Fruit fly (Drosophila melanogaster) whole organism, adult: ENCODE data around the gene CG12182.

Experiments used
- CG11617 ChIP-seq: fragments of 200-800 bp; sonication (Bioruptor generic); optimal IDR thresholded peaks from 2 replicates; lab custom pipeline; 2017; ENCODE audit warnings: mild to moderate bottlenecking, missing biosample characterization, missing genetic modification reagents, missing genetic modification characterization
- CG14711 ChIP-seq: fragments of 200-800 bp; sonication (Bioruptor generic); optimal IDR thresholded peaks from 2 replicates; lab custom pipeline; 2018; ENCODE audit warnings: missing biosample characterization, mild to moderate bottlenecking, missing genetic modification characterization, moderate library complexity
- CG1620 ChIP-seq: fragments of 200-800 bp; sonication (Bioruptor generic); optimal IDR thresholded peaks from 2 replicates; lab custom pipeline; 2016; ENCODE audit warnings: missing biosample characterization, missing genetic modification characterization
- CG33017 ChIP-seq: fragments of 200-800 bp; sonication (Bioruptor generic); optimal IDR thresholded peaks from 2 replicates; lab custom pipeline; 2018; ENCODE audit warnings: missing biosample characterization, mild to moderate bottlenecking, missing genetic modification characterization, moderate library complexity
- CG5204 ChIP-seq: fragments of 200-800 bp; sonication (Bioruptor generic); optimal IDR thresholded peaks from 2 replicates; lab custom pipeline; 2016; ENCODE audit warnings: missing biosample characterization, missing genetic modification characterization
- CG7045 ChIP-seq: fragments of 200-800 bp; sonication (Bioruptor generic); optimal IDR thresholded peaks from 2 replicates; lab custom pipeline; 2017; ENCODE audit warnings: missing biosample characterization, mild to moderate bottlenecking, missing genetic modification characterization
- CG7101 ChIP-seq: fragments of 200-800 bp; sonication (Bioruptor generic); optimal IDR thresholded peaks from 2 replicates; lab custom pipeline; 2018; ENCODE audit warnings: missing biosample characterization, mild to moderate bottlenecking, missing genetic modification characterization, moderate library complexity
- Clk ChIP-seq: fragments of 200-800 bp; sonication (Bioruptor generic); optimal IDR thresholded peaks from 2 replicates; lab custom pipeline; 2017; ENCODE audit warnings: missing biosample characterization, missing genetic modification characterization
- Crg-1 ChIP-seq: fragments of 200-800 bp; sonication (Bioruptor generic); optimal IDR thresholded peaks from 2 replicates; lab custom pipeline; 2016; ENCODE audit warnings: missing biosample characterization, missing genetic modification characterization
- Hr96 ChIP-seq: fragments of 200-800 bp; sonication (Bioruptor generic); optimal IDR thresholded peaks from 2 replicates; lab custom pipeline; 2016; ENCODE audit warnings: missing biosample characterization, missing genetic modification characterization
- Mnt ChIP-seq: fragments of 200-800 bp; sonication (Bioruptor generic); optimal IDR thresholded peaks from 2 replicates; lab custom pipeline; 2016; ENCODE audit warnings: missing biosample characterization, mild to moderate bottlenecking, missing genetic modification characterization
- bab1 ChIP-seq: fragments of 200-800 bp; sonication (Bioruptor generic); optimal IDR thresholded peaks from 3 replicates; lab custom pipeline; 2019; ENCODE audit warnings: missing biosample characterization, mild to moderate bottlenecking, missing genetic modification characterization, moderate library complexity
- cic ChIP-seq: fragments of 200-800 bp; sonication (Bioruptor generic); optimal IDR thresholded peaks from 2 replicates; lab custom pipeline; 2017; ENCODE audit warnings: missing biosample characterization, mild to moderate bottlenecking, missing genetic modification characterization, moderate library complexity
- cnc ChIP-seq, 2 experiments: fragments of >200 bp; optimal IDR thresholded peaks; 2 replicates each; lab custom pipeline; 2017
- ovo ChIP-seq: fragments of 200-800 bp; sonication (Bioruptor generic); optimal IDR thresholded peaks from 2 replicates; lab custom pipeline; 2016; ENCODE audit warnings: missing biosample characterization, missing genetic modification characterization
- pad ChIP-seq: fragments of 200-800 bp; sonication (Bioruptor generic); optimal IDR thresholded peaks from 3 replicates; lab custom pipeline; 2017; ENCODE audit warnings: missing biosample characterization, missing genetic modification characterization, mild to moderate bottlenecking, moderate library complexity, missing genetic modification reagents
- tj ChIP-seq: fragments of 200-800 bp; sonication (Bioruptor generic); optimal IDR thresholded peaks from 3 replicates; lab custom pipeline; 2017; ENCODE audit warnings: missing biosample characterization, mild to moderate bottlenecking, missing genetic modification characterization, moderate library complexity
- toe ChIP-seq: fragments of 200-800 bp; sonication (Bioruptor generic); optimal IDR thresholded peaks from 2 replicates; lab custom pipeline; 2016; ENCODE audit warnings: missing biosample characterization, missing genetic modification characterization

CG12182 gene

dm6 chr3L:2548932-2549331, 50.4 kb downstream of the CG12182 start:
- TF ChIP-seq CG7045 (GFP tag; lab: Kevin White, UChicago) (peak; percentile 40), Mnt (no peak)

- no peak for TF ChIP-seq tj (GFP tag; lab: Kevin White, UChicago)
- no peak for TF ChIP-seq CG7045 (GFP tag; lab: Kevin White, UChicago)
- no peak for TF ChIP-seq CG1620
- no peak for TF ChIP-seq ovo (GFP tag; lab: Kevin White, UChicago)
- TF ChIP-seq cnc (optimal IDR thresholded peaks at IDR 0.05; lab: Kevin White, UChicago), result no peak
- no peak for TF ChIP-seq Crg-1 (GFP tag; lab: Kevin White, UChicago)
- TF ChIP-seq CG33017 (tag; lab: Kevin White, UChicago), result no peak
- no peak for TF ChIP-seq CG5204 (GFP tag; lab: Kevin White, UChicago)
- TF ChIP-seq CG14711 (tag; lab: Kevin White, UChicago), result no peak
- no peak for TF ChIP-seq bab1 (GFP tag; lab: Kevin White, UChicago)
- no peak for TF ChIP-seq Hr96 (GFP tag; lab: Kevin White, UChicago)
- TF ChIP-seq toe (GFP tag; lab: Kevin White, UChicago), result no peak
- no peak for TF ChIP-seq pad (GFP tag; lab: Kevin White, UChicago)
- TF ChIP-seq CG11617 (GFP tag; lab: Kevin White, UChicago), result no peak
- no peak for TF ChIP-seq CG7101 (tag; lab: Kevin White, UChicago)
- no peak for TF ChIP-seq Clk (GFP tag; lab: Kevin White, UChicago)
- TF ChIP-seq cic (GFP tag; lab: Kevin White, UChicago), result no peak
These were observed 53.5 kb downstream of the CG12182 start for dm6 chr3L:2545913-2546312.
